Fruit fly (Drosophila melanogaster) whole organism, pupa: Measurements from ENCODE around the gene CG33107.

Experiments used
- CG10348 ChIP-seq: fragments of 200-800 bp; sonication (Bioruptor generic); IDR thresholded peaks from 2 replicates; pipeline ENCODE4 v1.3.6; 2022; ENCODE audit warnings: missing biosample characterization, missing genetic modification characterization
- CG15710 ChIP-seq: fragments of 200-800 bp; sonication (Bioruptor generic); optimal IDR thresholded peaks from 2 replicates; lab custom pipeline; 2018; ENCODE audit warnings: missing biosample characterization, mild to moderate bottlenecking, missing genetic modification characterization, moderate library complexity
- CG17806 ChIP-seq: fragments of 200-800 bp; sonication (Bioruptor generic); optimal IDR thresholded peaks from 2 replicates; lab custom pipeline; 2018; ENCODE audit warnings: missing biosample characterization, mild to moderate bottlenecking, missing genetic modification characterization, moderate library complexity
- CG8159 ChIP-seq: fragments of 200-800 bp; sonication (Bioruptor generic); optimal IDR thresholded peaks from 3 replicates; lab custom pipeline; 2018; ENCODE audit warnings: missing biosample characterization, mild to moderate bottlenecking, missing genetic modification characterization, moderate library complexity
- CG9948 ChIP-seq: fragments of 200-800 bp; sonication (Bioruptor generic); optimal IDR thresholded peaks from 2 replicates; lab custom pipeline; 2018; ENCODE audit warnings: missing biosample characterization, mild to moderate bottlenecking, missing genetic modification characterization, moderate library complexity
- D1 ChIP-seq: fragments of 200-800 bp; sonication (Bioruptor generic); optimal IDR thresholded peaks from 2 replicates; lab custom pipeline; 2018; ENCODE audit warnings: missing biosample characterization, mild to moderate bottlenecking, missing genetic modification characterization, moderate library complexity
- EcR ChIP-seq: fragments of 200-800 bp; sonication (Bioruptor generic); optimal IDR thresholded peaks from 3 replicates; lab custom pipeline; 2019; ENCODE audit warnings: missing biosample characterization, missing genetic modification characterization, mild to moderate bottlenecking, moderate library complexity, missing genetic modification reagents
- Snoo ChIP-seq: fragments of 200-800 bp; sonication (Bioruptor generic); optimal IDR thresholded peaks from 3 replicates; lab custom pipeline; 2017; ENCODE audit warnings: missing biosample characterization, mild to moderate bottlenecking, missing genetic modification characterization, inconsistent platforms
- gl ChIP-seq: fragments of 200-800 bp; sonication (Bioruptor generic); optimal IDR thresholded peaks from 2 replicates; lab custom pipeline; 2018; ENCODE audit warnings: missing biosample characterization, mild to moderate bottlenecking, missing genetic modification characterization

DNA sequence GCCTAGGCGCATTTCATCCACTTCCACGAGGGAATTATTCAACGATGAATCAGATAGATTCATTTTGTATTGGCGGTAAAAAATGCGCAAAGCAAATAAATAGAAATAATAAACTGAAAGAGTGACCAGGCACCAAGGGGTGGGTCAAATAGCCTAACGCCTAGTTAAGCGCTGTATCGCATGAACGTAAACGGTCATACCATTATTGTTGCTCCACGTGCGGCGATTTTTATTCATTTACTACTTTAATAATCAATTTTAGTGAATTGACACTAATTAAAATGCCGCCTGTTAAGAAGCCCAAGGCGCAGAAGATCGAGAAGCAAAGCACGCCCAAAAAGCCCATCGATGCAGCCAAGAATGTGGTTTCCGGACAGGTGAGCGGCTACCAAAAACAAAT, at the start of gene CG33107, which contains the start of gene CG6937:
- TF ChIP-seq CG8159 = no peak
- no peak for TF ChIP-seq CG9948 (tag; lab: Kevin White, UChicago)
- TF ChIP-seq CG15710 (tag; lab: Kevin White, UChicago) = no peak
- no peak for TF ChIP-seq D1
- no peak for TF ChIP-seq CG10348 (GFP tag; lab: Robert Waterston, UW)
- no peak for TF ChIP-seq Snoo (tag; lab: Kevin White, UChicago)
- TF ChIP-seq CG17806 = no peak
- no peak for TF ChIP-seq EcR (GFP tag; lab: Kevin White, UChicago)
- no peak for TF ChIP-seq gl (tag; lab: Kevin White, UChicago)
